Worm (Caenorhabditis elegans): ENCODE results near the gene F44F4.10.
"Not testable (repeated sequence)": the region's sequence is repeated elsewhere in the genome, so short reads cannot be mapped to it uniquely, and the experiment has no call there.

F44F4.10 gene

DNA sequence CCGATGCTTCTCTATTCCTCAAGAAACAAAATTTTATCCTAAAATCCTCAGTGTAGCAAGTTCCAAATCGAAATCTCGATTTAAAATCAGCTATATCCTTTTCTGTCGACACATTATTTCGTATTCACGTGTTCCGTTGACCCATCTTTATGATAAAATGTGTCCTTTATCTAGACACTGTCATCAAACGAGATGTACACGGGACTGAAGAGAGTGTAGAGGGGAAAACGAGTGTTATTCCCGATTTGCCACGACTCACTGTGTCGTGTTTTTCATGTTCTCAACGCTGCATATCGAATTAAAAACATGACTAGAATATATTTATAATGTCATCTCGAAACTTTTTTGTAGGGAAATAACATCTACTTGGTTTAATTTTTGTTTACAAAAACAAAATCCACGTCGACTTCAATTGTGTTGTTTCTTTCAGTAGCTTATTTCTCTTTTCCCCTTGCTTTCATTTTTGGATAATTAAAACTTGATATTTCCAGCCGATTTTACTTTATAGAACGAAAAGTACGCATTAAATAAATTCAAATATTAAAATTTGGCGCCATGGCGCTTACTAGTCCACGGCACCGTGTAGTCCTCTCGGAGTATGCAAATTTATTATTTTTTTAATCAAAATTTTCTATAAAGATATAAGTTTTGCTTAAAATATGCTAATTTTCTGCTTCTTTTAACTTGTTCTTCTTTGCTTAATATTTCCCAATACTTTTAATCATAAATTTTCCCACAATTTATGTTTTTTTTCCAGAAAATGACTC is 8.9 kb upstream of the F44F4.10 start, which contains the start of gene metr-1 (continued):
- TF ChIP-seq Y67H2A.10 (GFP tag; conservative IDR thresholded peaks at IDR 0.05) (no peak), F39B2.1 (GFP tag; IDR thresholded peaks at IDR 0.05) (no peak), ztf-28 (GFP tag; IDR thresholded peaks at IDR 0.05) (no peak), madf-8 (GFP tag; conservative IDR thresholded peaks at IDR 0.05) (0 out of 2 replicates have a peak, but pooled peaks have one; percentile 7), ceh-91 (GFP tag; IDR thresholded peaks at IDR 0.05) (peak; percentile 31; the same call in 1 of the 2 replicates), efl-1 (GFP tag; optimal IDR thresholded peaks at IDR 0.05) (peak; percentile 92), xnd-1 (tag; optimal IDR thresholded peaks at IDR 0.05) (peak; percentile 27), ZK185.1 (tag; optimal IDR thresholded peaks at IDR 0.05; ENCODE audit: poor library complexity, severe bottlenecking) (peak; percentile 5), K12H6.12 (tag; optimal IDR thresholded peaks at IDR 0.05) (no peak), snpc-1.3 (tag; optimal IDR thresholded peaks at IDR 0.05; ENCODE audit: insufficient read depth) (no peak), mcd-1 (GFP tag; IDR thresholded peaks at IDR 0.05) (peak; percentile 49; the same call in 1 of the 2 replicates), rcor-1 (GFP tag; IDR thresholded peaks at IDR 0.05) (no peak), snpc-4 (GFP tag; optimal IDR thresholded peaks at IDR 0.05) (no peak), snpc-4 (tag; optimal IDR thresholded peaks at IDR 0.05) (no peak), attf-5 (GFP tag; optimal IDR thresholded peaks at IDR 0.05) (no peak)

DNA sequence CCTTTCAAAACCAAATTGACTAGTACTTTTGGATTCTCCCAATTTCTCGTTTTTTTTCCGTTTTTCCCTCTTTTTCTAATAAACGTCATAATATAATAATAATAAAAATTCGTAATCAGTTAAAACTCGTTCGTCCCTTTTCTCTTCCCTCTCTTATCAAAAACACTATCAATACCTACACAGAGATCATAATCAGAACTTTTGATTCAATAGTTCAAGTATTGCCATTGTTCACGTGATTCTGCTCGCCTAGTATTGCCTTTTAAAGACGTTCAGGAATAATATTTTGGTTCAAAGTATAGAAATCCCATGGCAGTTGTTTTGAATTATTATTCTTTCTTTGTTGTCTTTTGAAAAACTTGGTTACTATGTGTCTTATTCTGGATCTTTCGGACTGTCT is 7.6 kb upstream of the F44F4.10 start:
- TF ChIP-seq snpc-4 (GFP tag; optimal IDR thresholded peaks at IDR 0.05) = no peak
- peak in 1 of 4 experiments; percentile 2 for TF ChIP-seq snpc-4 (tag; optimal IDR thresholded peaks at IDR 0.05)
- no peak for TF ChIP-seq cebp-1 (GFP tag; IDR thresholded peaks at IDR 0.05)
- TF ChIP-seq cebp-1 (tag; optimal IDR thresholded peaks at IDR 0.05) = peak; percentile 14
- no peak for TF ChIP-seq gei-17 (GFP tag; optimal IDR thresholded peaks at IDR 0.05)
- TF ChIP-seq snpc-1.3 (tag; optimal IDR thresholded peaks at IDR 0.05; ENCODE audit: insufficient read depth) = no peak
- TF ChIP-seq madf-10 (tag; optimal IDR thresholded peaks at IDR 0.05) = peak; percentile 9
- peak; percentile 50 for TF ChIP-seq atf-7 (tag; optimal IDR thresholded peaks at IDR 0.05)
- peak; percentile 44 for TF ChIP-seq F23B12.7 (tag; optimal IDR thresholded peaks at IDR 0.05; ENCODE audit: insufficient read depth)
- TF ChIP-seq nhr-80 (tag; optimal IDR thresholded peaks at IDR 0.05) = peak; percentile 83

DNA sequence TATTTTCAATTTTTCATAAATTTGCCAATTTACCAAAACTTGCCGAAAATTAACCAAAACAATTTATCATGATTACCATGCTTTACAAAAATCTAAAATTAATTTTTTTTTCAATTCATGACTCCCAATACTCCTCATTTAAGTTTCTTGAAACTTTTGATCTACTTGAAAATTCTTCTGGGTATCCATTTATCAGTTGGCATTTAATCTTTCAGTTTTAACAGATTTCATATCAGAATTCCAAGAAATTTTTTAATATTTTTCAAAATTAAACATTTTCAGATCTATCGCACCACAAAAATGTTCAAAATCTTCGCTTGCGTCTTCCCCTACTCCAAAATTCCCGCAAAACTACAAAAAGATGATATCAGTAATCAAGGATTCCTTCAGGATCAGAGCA is 6.9 kb upstream of the F44F4.10 start, which contains the start of gene Y19D2B.2:
TSS of gene Y19D2B.2 (plus strand) at position 301 of the 400 bp plus-strand sequence.
- TF ChIP-seq gei-17 (GFP tag; optimal IDR thresholded peaks at IDR 0.05) (no peak), ama-1 (optimal IDR thresholded peaks at IDR 0.05) (no peak), ama-1 (GFP tag; optimal IDR thresholded peaks at IDR 0.05) (no peak), dpl-1 (GFP tag; optimal IDR thresholded peaks at IDR 0.05) (no peak)

DNA sequence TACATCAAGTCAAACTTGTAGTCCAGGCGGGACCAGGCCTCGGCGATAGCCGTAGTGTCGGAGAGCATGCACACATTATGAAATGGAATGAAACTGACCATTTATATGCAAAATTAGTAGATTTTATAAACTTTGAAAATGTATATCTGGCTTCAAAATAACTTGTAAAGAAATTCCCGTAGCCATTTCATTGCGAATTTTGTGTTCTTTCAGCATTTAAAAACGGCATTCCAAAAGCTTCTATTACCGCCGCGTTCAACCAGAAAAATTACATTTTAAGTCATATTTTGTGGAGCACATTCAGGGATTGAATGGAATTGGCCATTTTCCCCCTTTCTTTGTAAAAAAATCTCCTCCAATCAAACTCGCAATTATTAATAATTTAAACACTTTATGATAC is 5.8 kb upstream of the F44F4.10 start, which contains the start of gene Y19D2B.1:
TSS of gene Y19D2B.1 (minus strand) at position 101 of the 400 bp plus-strand sequence.
- TF ChIP-seq lir-1 (GFP tag; conservative IDR thresholded peaks at IDR 0.05); egrh-3 (GFP tag; IDR thresholded peaks at IDR 0.05); let-526 (GFP tag; IDR thresholded peaks at IDR 0.05): not testable (repeated sequence)

DNA sequence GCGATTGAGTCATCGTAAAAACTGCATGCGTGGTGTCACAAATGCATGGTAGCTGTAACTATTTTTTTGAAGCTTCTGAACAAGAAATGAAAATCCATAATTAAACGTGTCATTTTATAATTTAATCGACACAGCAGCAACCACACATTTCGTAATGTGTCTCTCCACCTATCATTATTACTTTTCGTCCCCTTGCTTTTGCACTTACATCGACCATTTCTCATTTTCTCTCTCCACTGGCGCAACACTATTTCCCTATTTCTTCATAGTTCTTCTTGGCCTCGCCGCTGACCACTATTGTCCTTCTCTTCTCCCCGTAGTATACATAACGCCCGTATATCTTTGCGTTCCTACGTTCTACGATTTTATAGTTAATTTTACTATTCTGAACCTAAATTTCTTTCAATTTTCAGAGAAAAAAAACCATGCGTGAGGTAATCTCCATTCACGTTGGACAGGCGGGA is 1.3 kb upstream of the F44F4.10 start, which contains the start of gene tba-4:
TSS of gene tba-4 (plus strand) at position 414 of the 464 bp plus-strand sequence.
- TF ChIP-seq F57A8.1 (GFP tag; optimal IDR thresholded peaks at IDR 0.05) (no peak), unc-62 (GFP tag; optimal IDR thresholded peaks at IDR 0.05) (no peak), nhr-80 (tag; optimal IDR thresholded peaks at IDR 0.05) (peak; percentile 83), cebp-1 (GFP tag; IDR thresholded peaks at IDR 0.05) (peak; percentile 50; the same call in 1 of the 2 replicates), cebp-1 (tag; optimal IDR thresholded peaks at IDR 0.05) (no peak), let-607 (tag; optimal IDR thresholded peaks at IDR 0.05) (peak in 1 of 2 experiments; percentile 63)
